Worm (Caenorhabditis elegans) whole organism, L3 larva: ENCODE results near the gene vha-9.

Source experiments
- aly-2 ChIP-seq: fragments of 150-350 bp; optimal IDR thresholded peaks from 2 replicates; lab custom pipeline; 2014; ENCODE audit warnings: missing biosample characterization, missing genetic modification characterization
- ama-1 ChIP-seq: fragments of 150-350 bp; optimal IDR thresholded peaks from 2 replicates; lab custom pipeline; 2018
- ceh-16 ChIP-seq: sonication (generic microtip); optimal IDR thresholded peaks from 2 replicates; lab custom pipeline; 2017; ENCODE audit warnings: missing biosample characterization, missing genetic modification characterization
- ceh-9 ChIP-seq: sonication (generic microtip); optimal IDR thresholded peaks from 2 replicates; lab custom pipeline; 2018; ENCODE audit warnings: missing biosample characterization, missing genetic modification characterization
- egl-27 ChIP-seq: sonication (generic microtip); optimal IDR thresholded peaks from 4 replicates; lab custom pipeline; 2017; ENCODE audit warnings: missing biosample characterization, missing genetic modification reagents, missing genetic modification characterization
- elt-2 ChIP-seq: sonication (generic microtip); optimal IDR thresholded peaks from 2 replicates; lab custom pipeline; 2016; ENCODE audit warnings: missing genetic modification reagents, mild to moderate bottlenecking, missing genetic modification characterization, missing compliant biosample characterization
- elt-3 ChIP-seq, 3 experiments: fragments of 150-350 bp in 1 of 3; sonication (generic microtip) in 2 of 3; optimal IDR thresholded peaks; 2 replicates in 2 of 3; 4 replicates in 1 of 3; lab custom pipeline; 2014 to 2017; ENCODE audit warnings: missing biosample characterization in 3 of 3, missing genetic modification characterization in 3 of 3
- eor-1 ChIP-seq, 2 experiments: fragments of 150-350 bp; optimal IDR thresholded peaks; 2 replicates each; lab custom pipeline; 2014 to 2018; ENCODE audit warnings: missing biosample characterization in 2 of 2, missing genetic modification characterization in 2 of 2
- fkh-10 ChIP-seq: sonication (generic microtip); optimal IDR thresholded peaks from 2 replicates; lab custom pipeline; 2017; ENCODE audit warnings: missing biosample characterization, missing genetic modification reagents, missing genetic modification characterization
- fkh-2 ChIP-seq: fragments of 150-350 bp; optimal IDR thresholded peaks from 2 replicates; lab custom pipeline; 2014; ENCODE audit warnings: missing biosample characterization, missing genetic modification reagents, missing genetic modification characterization
- fos-1 ChIP-seq: fragments of 150-350 bp; optimal IDR thresholded peaks from 2 replicates; lab custom pipeline; 2014; ENCODE audit warnings: missing biosample characterization, missing genetic modification characterization
- hmg-11 ChIP-seq: sonication (generic microtip); optimal IDR thresholded peaks from 2 replicates; lab custom pipeline; 2016; ENCODE audit warnings: missing genetic modification characterization, missing compliant biosample characterization
- jun-1 ChIP-seq: fragments of 150-350 bp; optimal IDR thresholded peaks from 2 replicates; lab custom pipeline; 2014; ENCODE audit warnings: missing biosample characterization, missing genetic modification reagents, missing genetic modification characterization
- lin-15B ChIP-seq: fragments of 150-350 bp; optimal IDR thresholded peaks from 2 replicates; lab custom pipeline; 2014; ENCODE audit warnings: missing biosample characterization, missing genetic modification characterization
- lsy-12 ChIP-seq: sonication (generic microtip); optimal IDR thresholded peaks from 2 replicates; lab custom pipeline; 2016; ENCODE audit warnings: mild to moderate bottlenecking, missing genetic modification characterization, missing compliant biosample characterization
- mdl-1 ChIP-seq: fragments of 150-350 bp; optimal IDR thresholded peaks from 2 replicates; lab custom pipeline; 2014; ENCODE audit warnings: missing biosample characterization, missing genetic modification characterization
- nfya-1 ChIP-seq: sonication (generic microtip); optimal IDR thresholded peaks from 2 replicates; lab custom pipeline; 2017; ENCODE audit warnings: missing genetic modification characterization, mild to moderate bottlenecking, missing compliant biosample characterization, antibody characterized with exemption, moderate library complexity; ENCODE audit not compliant: insufficient read depth
- nhr-11 ChIP-seq: fragments of 150-350 bp; optimal IDR thresholded peaks from 2 replicates; lab custom pipeline; 2014; ENCODE audit warnings: missing biosample characterization, missing genetic modification characterization
- nhr-12 ChIP-seq: fragments of 150-350 bp; optimal IDR thresholded peaks from 2 replicates; lab custom pipeline; 2014; ENCODE audit warnings: missing biosample characterization, missing genetic modification characterization
- nhr-23 ChIP-seq: fragments of 150-350 bp; optimal IDR thresholded peaks from 2 replicates; lab custom pipeline; 2014; ENCODE audit warnings: missing biosample characterization, missing genetic modification reagents, missing genetic modification characterization
- nhr-237 ChIP-seq: fragments of 150-350 bp; optimal IDR thresholded peaks from 2 replicates; lab custom pipeline; 2014; ENCODE audit warnings: missing biosample characterization, missing genetic modification characterization
- nhr-25 ChIP-seq: sonication (generic microtip); optimal IDR thresholded peaks from 2 replicates; lab custom pipeline; 2017; ENCODE audit warnings: missing biosample characterization, missing genetic modification characterization
- nhr-67 ChIP-seq: fragments of 150-350 bp; optimal IDR thresholded peaks from 2 replicates; lab custom pipeline; 2014; ENCODE audit warnings: missing biosample characterization, missing genetic modification characterization
- nhr-76 ChIP-seq: fragments of 150-350 bp; sonication (generic microtip); optimal IDR thresholded peaks from 5 replicates; lab custom pipeline; 2014; ENCODE audit warnings: missing biosample characterization, missing genetic modification characterization
- nhr-77 ChIP-seq: fragments of 150-350 bp; optimal IDR thresholded peaks from 2 replicates; lab custom pipeline; 2014; ENCODE audit warnings: missing biosample characterization, missing genetic modification characterization
- pha-4 ChIP-seq: fragments of 150-350 bp; optimal IDR thresholded peaks from 2 replicates; lab custom pipeline; 2014; ENCODE audit warnings: missing biosample characterization, missing genetic modification reagents, missing genetic modification characterization
- pqm-1 ChIP-seq: fragments of 150-350 bp; optimal IDR thresholded peaks from 2 replicates; lab custom pipeline; 2017; ENCODE audit warnings: missing biosample characterization, missing genetic modification characterization, inconsistent platforms
- tbx-2 ChIP-seq: sonication (generic microtip); optimal IDR thresholded peaks from 2 replicates; lab custom pipeline; 2016; ENCODE audit warnings: mild to moderate bottlenecking, missing genetic modification characterization, missing compliant biosample characterization
- unc-62 ChIP-seq: fragments of 150-350 bp; sonication (generic microtip); optimal IDR thresholded peaks from 4 replicates; lab custom pipeline; 2014; ENCODE audit warnings: missing biosample characterization, missing genetic modification reagents, missing genetic modification characterization
- zag-1 ChIP-seq: fragments of 150-350 bp; optimal IDR thresholded peaks from 2 replicates; lab custom pipeline; 2014; ENCODE audit warnings: missing biosample characterization, missing genetic modification characterization
- ztf-4 ChIP-seq: fragments of 150-350 bp; optimal IDR thresholded peaks from 2 replicates; lab custom pipeline; 2014; ENCODE audit warnings: missing biosample characterization, missing genetic modification characterization

vha-9 gene

DNA sequence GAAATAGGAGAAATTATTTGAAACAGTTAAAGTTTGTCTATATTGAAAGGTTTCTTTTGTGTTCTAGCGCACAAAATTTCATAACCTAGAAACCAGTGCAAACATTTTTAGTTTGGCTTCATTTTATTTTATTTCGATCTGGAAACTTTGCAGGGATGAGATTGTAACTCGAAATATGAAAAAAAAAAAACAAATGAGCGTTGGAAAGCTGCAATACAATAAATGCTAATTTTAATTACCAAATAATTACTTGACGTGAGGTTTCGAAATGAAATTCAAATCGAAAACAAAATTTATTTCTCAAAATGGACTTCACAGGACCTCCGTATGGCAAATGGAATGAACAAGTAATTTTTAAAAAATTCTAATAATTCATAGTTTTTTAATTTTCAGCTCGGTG is 13.5 kb upstream of the vha-9 start, which contains the start of gene M02G9.4:
TSS of gene M02G9.4 (plus strand) at position 301 of the 400 bp plus-strand sequence.
- TF ChIP-seq ztf-4 (tag; lab: Kevin White, UChicago) (no peak), eor-1 (tag; optimal IDR thresholded peaks at IDR 0.05; lab: Kevin White, UChicago) (no peak), elt-2 (tag; lab: Kevin White, UChicago) (no peak), fkh-10 (no peak), egl-27 (tag; lab: Kevin White, UChicago) (no peak), nhr-12 (tag; lab: Kevin White, UChicago) (no peak), zag-1 (tag; lab: Kevin White, UChicago) (no peak), aly-2 (tag; lab: Kevin White, UChicago) (no peak), nhr-237 (no peak), ceh-9 (tag; lab: Kevin White, UChicago) (no peak), ama-1 (lab: Kevin White, UChicago) (no peak), pqm-1 (tag; lab: Kevin White, UChicago) (no peak), nfya-1 (tag; lab: Kevin White, UChicago) (no peak), mdl-1 (tag; lab: Kevin White, UChicago) (no peak), fkh-2 (tag; lab: Kevin White, UChicago) (no peak), elt-3 (tag; optimal IDR thresholded peaks at IDR 0.05; lab: Kevin White, UChicago) (no peak), unc-62 (GFP tag; lab: Kevin White, UChicago) (no peak)
- TF ChIP-seq, all 47 proteins: peak for 0

DNA sequence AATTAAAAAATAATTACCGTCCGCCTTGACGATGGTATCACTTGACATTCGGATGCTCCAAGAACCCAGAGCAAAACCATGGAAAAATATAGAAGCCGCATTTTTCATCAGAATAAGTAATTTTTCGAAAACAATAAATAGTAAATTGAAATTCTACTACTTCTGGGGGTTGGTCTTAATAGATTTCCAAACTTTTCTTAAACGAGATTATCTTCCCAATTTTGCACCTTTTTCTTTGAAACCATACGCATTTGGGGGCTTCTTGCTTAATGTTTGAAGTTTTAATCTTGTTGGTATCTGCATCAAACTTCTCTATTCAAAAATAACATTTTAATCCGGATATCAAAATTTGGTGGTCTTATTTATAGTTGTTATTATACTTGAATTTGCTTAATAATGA is 12.6 kb upstream of the vha-9 start, which contains the start of gene gcy-5:
TSS of gene gcy-5 (minus strand) at position 101 of the 400 bp plus-strand sequence.
- TF ChIP-seq nhr-67 (tag; lab: Kevin White, UChicago) (no peak), tbx-2 (tag; lab: Kevin White, UChicago) (no peak), unc-62 (GFP tag; lab: Kevin White, UChicago) (no peak), lsy-12 (no peak), nhr-12 (tag; lab: Kevin White, UChicago) (no peak), egl-27 (tag; lab: Kevin White, UChicago) (no peak), nhr-11 (no peak)

DNA sequence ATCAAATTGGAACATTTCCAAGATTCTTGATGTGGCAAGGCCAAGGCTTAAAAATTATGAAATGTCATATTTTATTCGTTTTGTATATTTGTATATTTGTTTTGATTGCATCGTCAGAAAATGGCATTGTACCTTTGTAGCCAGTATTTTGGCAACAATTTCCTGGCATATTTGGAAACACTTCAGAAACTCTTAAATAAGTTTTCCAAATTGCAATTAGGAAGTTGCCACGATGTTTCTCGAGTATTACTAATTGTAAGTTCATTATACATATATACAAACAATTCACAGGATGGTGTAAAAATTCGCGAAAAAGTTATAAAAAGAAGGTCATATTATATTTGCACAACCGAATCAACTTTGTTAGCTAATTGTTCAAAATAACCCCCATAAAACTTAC is 11.7 kb upstream of the vha-9 start, which contains the start of gene idpp-8:
TSS of gene idpp-8 (plus strand) at position 301 of the 400 bp plus-strand sequence.
- no peak for TF ChIP-seq fkh-10
- TF ChIP-seq mdl-1 (tag; lab: Kevin White, UChicago): no peak
- no peak for TF ChIP-seq pha-4 (tag; lab: Kevin White, UChicago)

DNA sequence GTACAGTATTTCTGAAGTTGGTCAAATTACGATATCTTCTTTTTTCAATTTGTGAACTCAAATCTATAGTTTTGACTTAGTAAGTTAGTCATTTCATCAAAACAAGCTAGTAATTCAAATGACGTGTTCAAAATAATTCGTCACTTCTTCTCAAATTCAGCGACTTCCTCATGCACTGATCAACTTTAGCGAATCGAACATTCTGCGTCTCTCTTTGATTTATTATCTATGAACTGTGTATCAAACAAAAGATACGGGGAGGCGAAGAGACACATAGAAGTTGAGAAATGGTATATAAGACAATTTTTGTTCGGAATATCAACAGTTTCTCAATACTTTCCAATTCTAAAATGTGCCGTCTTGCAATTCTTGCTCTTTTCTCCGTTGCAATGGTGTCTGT is 8.5 kb upstream of the vha-9 start, which contains the start of gene srlf-34:
TSS of gene srlf-34 (plus strand) at position 321 of the 400 bp plus-strand sequence.
- TF ChIP-seq lsy-12: no peak
- peak; percentile 28 for TF ChIP-seq nhr-25 (tag; lab: Kevin White, UChicago)
- TF ChIP-seq, all 47 proteins: peak for 1

DNA sequence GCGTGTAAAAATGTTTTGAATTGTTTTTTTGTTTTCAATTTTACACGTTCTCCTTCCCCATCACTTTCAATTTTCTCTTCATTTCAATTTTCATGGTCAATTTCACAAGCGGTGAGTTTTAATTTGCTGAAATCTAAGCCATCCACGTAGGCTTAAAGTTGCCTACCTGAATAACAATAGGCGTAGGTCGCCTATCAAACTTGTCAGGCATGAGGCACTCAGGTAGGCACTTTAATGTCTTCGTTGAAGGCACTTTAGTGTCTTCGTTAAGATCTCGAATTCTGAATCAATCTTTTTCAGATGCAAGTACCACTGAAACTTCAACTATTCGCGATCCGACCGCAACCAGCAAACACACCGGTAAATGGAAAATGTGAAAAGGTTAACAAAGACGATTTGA is 5.8 kb upstream of the vha-9 start, which contains the start of gene ZK970.8:
TSS of gene ZK970.8 (plus strand) at position 301 of the 400 bp plus-strand sequence.
- TF ChIP-seq lin-15B (tag; lab: Kevin White, UChicago) (no peak), nhr-23 (tag; lab: Kevin White, UChicago) (no peak)
- TF ChIP-seq, all 47 proteins: peak for 0

DNA sequence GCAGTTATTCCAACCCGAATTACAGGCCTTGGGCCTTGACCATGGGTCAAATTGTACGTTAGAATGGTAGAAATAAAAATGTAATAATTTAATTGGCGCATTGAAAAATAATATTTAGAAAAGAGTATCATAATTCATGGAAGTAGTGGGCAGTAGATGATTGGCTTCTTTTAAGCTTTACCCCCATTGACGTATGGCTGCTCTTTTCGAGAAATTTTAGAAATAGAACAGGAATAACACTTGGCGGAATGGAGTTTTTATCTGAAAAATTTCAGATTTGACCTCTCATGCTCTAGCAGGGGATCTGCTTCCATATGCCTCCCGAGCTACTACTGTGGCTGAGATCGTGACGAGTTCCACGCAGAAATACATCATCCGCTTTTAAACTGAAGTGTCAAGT is 5.2 kb upstream of the vha-9 start, which contains the start of gene gcy-4:
TSS of gene gcy-4 (minus strand) at position 101 of the 400 bp plus-strand sequence.
- TF ChIP-seq ceh-16 (no peak), nhr-25 (tag; lab: Kevin White, UChicago) (no peak), fos-1 (tag; lab: Kevin White, UChicago) (no peak), zag-1 (tag; lab: Kevin White, UChicago) (no peak), unc-62 (GFP tag; lab: Kevin White, UChicago) (no peak), ama-1 (lab: Kevin White, UChicago) (no peak), hmg-11 (tag; lab: Kevin White, UChicago) (no peak), aly-2 (tag; lab: Kevin White, UChicago) (no peak), nhr-237 (no peak), mdl-1 (tag; lab: Kevin White, UChicago) (no peak), nhr-76 (tag; lab: Kevin White, UChicago) (no peak), ztf-4 (tag; lab: Kevin White, UChicago) (no peak), nhr-77 (tag; lab: Kevin White, UChicago) (no peak), nhr-12 (tag; lab: Kevin White, UChicago) (no peak), tbx-2 (tag; lab: Kevin White, UChicago) (no peak), jun-1 (tag; lab: Kevin White, UChicago) (no peak), nhr-67 (tag; lab: Kevin White, UChicago) (no peak), lin-15B (tag; lab: Kevin White, UChicago) (no peak), elt-3 (tag; optimal IDR thresholded peaks at IDR 0.05; lab: Kevin White, UChicago) (no peak)
